ENCODE assay signal across 1 fruit fly cellular context in the genomic region with DNA sequence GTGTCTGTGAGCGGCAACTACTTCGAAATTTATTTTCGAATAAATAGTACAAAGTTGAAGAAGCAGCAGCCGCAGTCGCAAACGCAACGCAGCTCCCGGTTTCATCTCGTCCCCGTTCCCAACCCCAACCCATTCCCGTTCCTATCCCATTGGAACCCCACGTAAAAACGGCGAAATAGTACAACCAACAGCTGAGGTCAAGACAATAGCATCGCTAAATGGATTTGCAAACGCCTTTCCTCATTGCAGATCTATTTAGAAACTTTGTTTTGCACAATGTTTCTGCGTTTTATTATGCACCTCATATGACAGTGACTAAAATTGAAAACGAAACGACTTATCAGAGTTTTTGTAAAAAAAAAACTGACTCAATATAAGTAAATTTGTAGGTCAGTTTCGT.
TF ChIP-seq lines count a peak whose summit lies in the region.

No protein-coding gene starts in this region.

TF ChIP-seq in whole organism, embryonic, 481 proteins besides CTCF, POLR2A, EP300 and RAD21 (continued from another document and continues in another):
- TF ChIP-seq emc (GFP tag; optimal IDR thresholded peaks at IDR 0.05; lab: Kevin White, UChicago) (no peak), YL-1 (GFP tag; optimal IDR thresholded peaks at IDR 0.05; lab: Kevin White, UChicago) (no peak), NFAT (GFP tag; IDR thresholded peaks at IDR 0.05; lab: Robert Waterston, UW) (no peak), pan (optimal IDR thresholded peaks at IDR 0.05; lab: Kevin White, UChicago) (no peak), pan (GFP tag; optimal IDR thresholded peaks at IDR 0.05 in 1 of 2, IDR thresholded peaks at IDR 0.05 in 1 of 2) (no peak), CG34422 (GFP tag; IDR thresholded peaks at IDR 0.05; lab: Robert Waterston, UW) (no peak), Chrac-16 (GFP tag; optimal IDR thresholded peaks at IDR 0.05; lab: Kevin White, UChicago) (no peak), CG11456 (GFP tag; IDR thresholded peaks at IDR 0.05; lab: Robert Waterston, UW) (no peak), CG10543 (GFP tag; optimal IDR thresholded peaks at IDR 0.05; lab: Kevin White, UChicago) (no peak), Taf1 (GFP tag; IDR thresholded peaks at IDR 0.05; lab: Robert Waterston, UW) (no peak), Elba2 (GFP tag; optimal IDR thresholded peaks at IDR 0.05; lab: Kevin White, UChicago) (no peak), gsb-n (tag; optimal IDR thresholded peaks at IDR 0.05; lab: Kevin White, UChicago) (no peak), CG4424 (GFP tag; optimal IDR thresholded peaks at IDR 0.05; lab: Kevin White, UChicago) (no peak), Deaf1 (tag; optimal IDR thresholded peaks at IDR 0.05; lab: Kevin White, UChicago) (no peak), CG3281 (GFP tag; optimal IDR thresholded peaks at IDR 0.05; lab: Kevin White, UChicago) (no peak), so (GFP tag; IDR thresholded peaks at IDR 0.05; lab: Robert Waterston, UW) (no peak), gem (tag; optimal IDR thresholded peaks at IDR 0.05; lab: Kevin White, UChicago) (peak; percentile 6), CG13894 (tag; optimal IDR thresholded peaks at IDR 0.05; lab: Kevin White, UChicago) (no peak), CG2712 (tag; optimal IDR thresholded peaks at IDR 0.05; lab: Kevin White, UChicago) (no peak), gcm (GFP tag; optimal IDR thresholded peaks at IDR 0.05; lab: Kevin White, UChicago) (no peak), CG2875 (GFP tag; optimal IDR thresholded peaks at IDR 0.05; lab: Kevin White, UChicago) (no peak), lbe (GFP tag; optimal IDR thresholded peaks at IDR 0.05; lab: Kevin White, UChicago) (no peak), CG12769 (tag; optimal IDR thresholded peaks at IDR 0.05; lab: Kevin White, UChicago) (peak; percentile 85), ranshi (GFP tag; IDR thresholded peaks at IDR 0.05; lab: Robert Waterston, UW) (no peak), shn (GFP tag; optimal IDR thresholded peaks at IDR 0.05; lab: Kevin White, UChicago) (no peak), Eip74EF (GFP tag; optimal IDR thresholded peaks at IDR 0.05; lab: Kevin White, UChicago) (no peak), CG10147 (GFP tag; optimal IDR thresholded peaks at IDR 0.05; lab: Kevin White, UChicago) (no peak), fru (optimal IDR thresholded peaks at IDR 0.05; lab: Kevin White, UChicago) (no peak), H2.0 (GFP tag; IDR thresholded peaks at IDR 0.05; lab: Robert Waterston, UW) (peak; percentile 18; the same call in 1 of the 2 replicates), nmo (GFP tag; optimal IDR thresholded peaks at IDR 0.05; lab: Kevin White, UChicago) (no peak), Fer2 (tag; optimal IDR thresholded peaks at IDR 0.05; lab: Kevin White, UChicago) (no peak), ttk (GFP tag; IDR thresholded peaks at IDR 0.05; lab: Robert Waterston, UW) (0 out of 2 replicates have a peak, but pooled peaks have one; percentile 8), prd (optimal IDR thresholded peaks at IDR 0.05; lab: Kevin White, UChicago) (no peak), prd (GFP tag; IDR thresholded peaks at IDR 0.05; lab: Robert Waterston, UW) (0 out of 3 replicates have a peak, but pooled peaks have one; percentile 6), bbx (GFP tag; IDR thresholded peaks at IDR 0.05; lab: Robert Waterston, UW; ENCODE audit: partially characterized antibody) (no peak), CG14050 (GFP tag; IDR thresholded peaks at IDR 0.05; lab: Robert Waterston, UW) (no peak), cad (GFP tag; optimal IDR thresholded peaks at IDR 0.05; lab: Kevin White, UChicago) (no peak), al (GFP tag; IDR thresholded peaks at IDR 0.05; lab: Robert Waterston, UW) (no peak), CG9932 (GFP tag; IDR thresholded peaks at IDR 0.05; lab: Robert Waterston, UW) (peak; percentile 24; the same call in 1 of the 2 replicates), CG15514 (GFP tag; optimal IDR thresholded peaks at IDR 0.05; lab: Kevin White, UChicago) (no peak), CG1647 (GFP tag; optimal IDR thresholded peaks at IDR 0.05; lab: Kevin White, UChicago) (no peak), Side (GFP tag; optimal IDR thresholded peaks at IDR 0.05; lab: Kevin White, UChicago) (no peak), sens (GFP tag; lab: Kevin White, UChicago) (peak; percentile 74), CG34224 (GFP tag; IDR thresholded peaks at IDR 0.05; lab: Robert Waterston, UW; ENCODE audit: partially characterized antibody) (no peak), cg (GFP tag; optimal IDR thresholded peaks at IDR 0.05; lab: Kevin White, UChicago) (no peak), CG5180 (GFP tag; optimal IDR thresholded peaks at IDR 0.05; lab: Kevin White, UChicago) (no peak), CG10979 (tag; optimal IDR thresholded peaks at IDR 0.05; lab: Kevin White, UChicago) (no peak), vvl (GFP tag; IDR thresholded peaks at IDR 0.05; lab: Robert Waterston, UW) (peak; percentile 43; the same call in 1 of the 2 replicates), GATAe (GFP tag; conservative IDR thresholded peaks at IDR 0.05; lab: Robert Waterston, UW) (no peak), pfk (GFP tag; optimal IDR thresholded peaks at IDR 0.05; lab: Kevin White, UChicago) (peak; percentile 71), ken (GFP tag; IDR thresholded peaks at IDR 0.05; lab: Robert Waterston, UW) (no peak), sisA (GFP tag; IDR thresholded peaks at IDR 0.05; lab: Robert Waterston, UW) (peak; percentile 15; the same call in 1 of the 2 replicates), MBD-R2 (GFP tag; IDR thresholded peaks at IDR 0.05; lab: Robert Waterston, UW) (no peak), sens-2 (GFP tag; IDR thresholded peaks at IDR 0.05; lab: Robert Waterston, UW) (no peak), CG15073 (GFP tag; optimal IDR thresholded peaks at IDR 0.05; lab: Kevin White, UChicago) (no peak), CG3407 (GFP tag; optimal IDR thresholded peaks at IDR 0.05; lab: Kevin White, UChicago) (no peak), nau (GFP tag; optimal IDR thresholded peaks at IDR 0.05; lab: Kevin White, UChicago) (no peak), fd102C (GFP tag; optimal IDR thresholded peaks at IDR 0.05; lab: Kevin White, UChicago) (no peak), CG2120 (GFP tag; optimal IDR thresholded peaks at IDR 0.05; lab: Kevin White, UChicago) (no peak), mld (GFP tag; IDR thresholded peaks at IDR 0.05; lab: Robert Waterston, UW; ENCODE audit: partially characterized antibody) (no peak), abd-A (tag; optimal IDR thresholded peaks at IDR 0.05; lab: Kevin White, UChicago) (no peak), slbo (GFP tag; IDR thresholded peaks at IDR 0.05; lab: Robert Waterston, UW) (peak; percentile 23; the same call in 1 of the 2 replicates), Hr39 (optimal IDR thresholded peaks at IDR 0.05; lab: Kevin White, UChicago) (no peak), CG7928 (GFP tag; optimal IDR thresholded peaks at IDR 0.05; lab: Kevin White, UChicago) (no peak), az2 (GFP tag; optimal IDR thresholded peaks at IDR 0.05; lab: Kevin White, UChicago) (no peak), dmrt99B (tag; optimal IDR thresholded peaks at IDR 0.05; lab: Kevin White, UChicago) (no peak), D19A (tag; optimal IDR thresholded peaks at IDR 0.05; lab: Kevin White, UChicago) (no peak), CG2202 (tag; optimal IDR thresholded peaks at IDR 0.05; lab: Kevin White, UChicago) (no peak), CG17829 (tag; optimal IDR thresholded peaks at IDR 0.05; lab: Kevin White, UChicago) (no peak), gsb (GFP tag; IDR thresholded peaks at IDR 0.05; lab: Robert Waterston, UW) (no peak), lilli (GFP tag; optimal IDR thresholded peaks at IDR 0.05; lab: Kevin White, UChicago) (no peak), ac (GFP tag; optimal IDR thresholded peaks at IDR 0.05; lab: Kevin White, UChicago) (no peak), CG31365 (tag; optimal IDR thresholded peaks at IDR 0.05; lab: Kevin White, UChicago) (no peak), CG17361 (GFP tag; IDR thresholded peaks at IDR 0.05; lab: Robert Waterston, UW) (no peak), CG10462 (GFP tag; optimal IDR thresholded peaks at IDR 0.05; lab: Kevin White, UChicago) (no peak), esg (GFP tag; conservative IDR thresholded peaks at IDR 0.05; lab: Robert Waterston, UW) (no peak), Drgx (GFP tag; IDR thresholded peaks at IDR 0.05; lab: Robert Waterston, UW) (no peak), sna (GFP tag; IDR thresholded peaks at IDR 0.05; lab: Robert Waterston, UW; ENCODE audit: partially characterized antibody) (no peak), ara (GFP tag; IDR thresholded peaks at IDR 0.05; lab: Robert Waterston, UW) (no peak), CkIIα-i1 (GFP tag; IDR thresholded peaks at IDR 0.05; lab: Robert Waterston, UW) (no peak), exex (tag; optimal IDR thresholded peaks at IDR 0.05; lab: Kevin White, UChicago) (no peak), Dll (GFP tag; IDR thresholded peaks at IDR 0.05; lab: Robert Waterston, UW; ENCODE audit: partially characterized antibody) (no peak), chm (GFP tag; IDR thresholded peaks at IDR 0.05; lab: Robert Waterston, UW) (no peak), sob (GFP tag; IDR thresholded peaks at IDR 0.05; lab: Robert Waterston, UW) (0 out of 2 replicates have a peak, but pooled peaks have one; percentile 19), Oaz (GFP tag; IDR thresholded peaks at IDR 0.05; lab: Robert Waterston, UW) (no peak), sim (GFP tag; IDR thresholded peaks at IDR 0.05; lab: Robert Waterston, UW) (no peak), CG11398 (GFP tag; optimal IDR thresholded peaks at IDR 0.05; lab: Kevin White, UChicago) (no peak), Lhr (GFP tag; optimal IDR thresholded peaks at IDR 0.05; lab: Kevin White, UChicago) (no peak), CG6765 (GFP tag; optimal IDR thresholded peaks at IDR 0.05; lab: Kevin White, UChicago) (no peak), CG12219 (GFP tag; optimal IDR thresholded peaks at IDR 0.05; lab: Kevin White, UChicago) (no peak), CG32532 (GFP tag; IDR thresholded peaks at IDR 0.05; lab: Robert Waterston, UW) (peak; percentile 10; the same call in 1 of the 2 replicates), Pdp1 (GFP tag; optimal IDR thresholded peaks at IDR 0.05; lab: Kevin White, UChicago) (no peak), CG1529 (GFP tag; optimal IDR thresholded peaks at IDR 0.05; lab: Kevin White, UChicago) (no peak), dysf (GFP tag; IDR thresholded peaks at IDR 0.05; lab: Robert Waterston, UW) (no peak), PHDP (tag; optimal IDR thresholded peaks at IDR 0.05; lab: Kevin White, UChicago) (no peak), stc (GFP tag; IDR thresholded peaks at IDR 0.05; lab: Robert Waterston, UW) (0 out of 2 replicates have a peak, but pooled peaks have one; percentile 23), CG13123 (GFP tag; optimal IDR thresholded peaks at IDR 0.05; lab: Kevin White, UChicago) (no peak), CG8944 (GFP tag; optimal IDR thresholded peaks at IDR 0.05; lab: Kevin White, UChicago) (no peak), Dbx (GFP tag; IDR thresholded peaks at IDR 0.05; lab: Robert Waterston, UW) (no peak), peb (GFP tag; IDR thresholded peaks at IDR 0.05; lab: Robert Waterston, UW) (no peak), Spps (tag; optimal IDR thresholded peaks at IDR 0.05; lab: Kevin White, UChicago) (no peak), Ssrp (tag; optimal IDR thresholded peaks at IDR 0.05; lab: Kevin White, UChicago) (no peak), CG18476 (GFP tag; optimal IDR thresholded peaks at IDR 0.05; lab: Kevin White, UChicago) (no peak), CG9437 (GFP tag; optimal IDR thresholded peaks at IDR 0.05; lab: Kevin White, UChicago) (no peak), knrl (GFP tag; IDR thresholded peaks at IDR 0.05; lab: Robert Waterston, UW; ENCODE audit: partially characterized antibody) (no peak), Nf-YC (tag; optimal IDR thresholded peaks at IDR 0.05; lab: Kevin White, UChicago) (no peak), croc (GFP tag; conservative IDR thresholded peaks at IDR 0.05; lab: Robert Waterston, UW) (no peak), Lpt (GFP tag; optimal IDR thresholded peaks at IDR 0.05; lab: Kevin White, UChicago) (no peak), CG2199 (GFP tag; IDR thresholded peaks at IDR 0.05; lab: Robert Waterston, UW) (no peak), dm (GFP tag; optimal IDR thresholded peaks at IDR 0.05; lab: Kevin White, UChicago) (no peak), ab (GFP tag; optimal IDR thresholded peaks at IDR 0.05; lab: Kevin White, UChicago) (no peak), HLH3B (GFP tag; IDR thresholded peaks at IDR 0.05; lab: Robert Waterston, UW) (peak; percentile 23; the same call in 1 of the 2 replicates), CG30020 (tag; optimal IDR thresholded peaks at IDR 0.05; lab: Kevin White, UChicago) (no peak), CG12071 (GFP tag; optimal IDR thresholded peaks at IDR 0.05; lab: Kevin White, UChicago) (no peak), bigmax (GFP tag; optimal IDR thresholded peaks at IDR 0.05; lab: Kevin White, UChicago) (no peak), Dek (tag; optimal IDR thresholded peaks at IDR 0.05; lab: Kevin White, UChicago) (no peak), Hsf (GFP tag; optimal IDR thresholded peaks at IDR 0.05; lab: Kevin White, UChicago) (no peak), CG3838 (GFP tag; optimal IDR thresholded peaks at IDR 0.05; lab: Kevin White, UChicago) (no peak), CG2129 (GFP tag; IDR thresholded peaks at IDR 0.05; lab: Robert Waterston, UW; ENCODE audit: partially characterized antibody) (no peak), CG11695 (GFP tag; IDR thresholded peaks at IDR 0.05; lab: Robert Waterston, UW) (no peak), ssp (GFP tag; IDR thresholded peaks at IDR 0.05; lab: Robert Waterston, UW) (no peak), sr (GFP tag; IDR thresholded peaks at IDR 0.05; lab: Robert Waterston, UW) (0 out of 3 replicates have a peak, but pooled peaks have one; percentile 30), odd (GFP tag; optimal IDR thresholded peaks at IDR 0.05; lab: Kevin White, UChicago) (no peak), Abd-B (GFP tag; optimal IDR thresholded peaks at IDR 0.05; lab: Kevin White, UChicago) (no peak), Antp (GFP tag; optimal IDR thresholded peaks at IDR 0.05; lab: Kevin White, UChicago) (no peak), ATbp (GFP tag; optimal IDR thresholded peaks at IDR 0.05; lab: Kevin White, UChicago) (no peak), Meics (GFP tag; optimal IDR thresholded peaks at IDR 0.05; lab: Kevin White, UChicago) (no peak), mam (GFP tag; optimal IDR thresholded peaks at IDR 0.05; lab: Kevin White, UChicago) (no peak), Scr (GFP tag; IDR thresholded peaks at IDR 0.05; lab: Robert Waterston, UW; ENCODE audit: partially characterized antibody) (no peak), Hand (GFP tag; optimal IDR thresholded peaks at IDR 0.05; lab: Kevin White, UChicago) (no peak), Med (GFP tag; lab: Kevin White, UChicago) (peak; percentile 50), tgo (GFP tag; IDR thresholded peaks at IDR 0.05; lab: Robert Waterston, UW) (no peak), Six4 (GFP tag; optimal IDR thresholded peaks at IDR 0.05; lab: Kevin White, UChicago) (no peak)
